Worm (Caenorhabditis elegans): ENCODE data around the gene bgnt-1.2.

bgnt-1.2 gene

ce11 chrV:2068728-2069443 lies 49.6 kb downstream of the bgnt-1.2 start:
- TF ChIP-seq peb-1 (tag; optimal IDR thresholded peaks at IDR 0.05), result no peak
- TF ChIP-seq nhr-6 (tag; optimal IDR thresholded peaks at IDR 0.05), result no peak
- no peak for TF ChIP-seq nhr-12 (tag; optimal IDR thresholded peaks at IDR 0.05)
- TF ChIP-seq aly-2 (tag; optimal IDR thresholded peaks at IDR 0.05), result no peak
- no peak for TF ChIP-seq unc-62 (GFP tag; optimal IDR thresholded peaks at IDR 0.05)
- TF ChIP-seq mdl-1 (tag; optimal IDR thresholded peaks at IDR 0.05), result no peak
- no peak for TF ChIP-seq snpc-4 (tag; optimal IDR thresholded peaks at IDR 0.05)
- TF ChIP-seq C34F6.9 (tag; optimal IDR thresholded peaks at IDR 0.05), result no peak
- no peak for TF ChIP-seq nhr-129 (tag; optimal IDR thresholded peaks at IDR 0.05)
- no peak for TF ChIP-seq fos-1 (tag; optimal IDR thresholded peaks at IDR 0.05)
- TF ChIP-seq nhr-237 (tag; optimal IDR thresholded peaks at IDR 0.05), result no peak
- no peak for TF ChIP-seq elt-1 (tag; optimal IDR thresholded peaks at IDR 0.05)
- TF ChIP-seq ceh-16 (tag; optimal IDR thresholded peaks at IDR 0.05), result no peak
- TF ChIP-seq egl-27 (tag; optimal IDR thresholded peaks at IDR 0.05), result no peak

ce11 chrV:2067985-2068499 lies 50.4 kb downstream of the bgnt-1.2 start, which contains the start of gene lbp-9:
Gene lbp-9 (plus strand): TSS chrV:2068449.
- peak; percentile 64 for TF ChIP-seq ztf-4 (tag; optimal IDR thresholded peaks at IDR 0.05)
- no peak for TF ChIP-seq nhr-237 (tag; optimal IDR thresholded peaks at IDR 0.05)
- peak; percentile 49 for TF ChIP-seq sma-9 (GFP tag; optimal IDR thresholded peaks at IDR 0.05)
- TF ChIP-seq sma-9 (tag; optimal IDR thresholded peaks at IDR 0.05), result no peak
- peak; percentile 26 for TF ChIP-seq gmeb-1 (tag; optimal IDR thresholded peaks at IDR 0.05)
- TF ChIP-seq unc-55 (GFP tag; optimal IDR thresholded peaks at IDR 0.05), result no peak
- TF ChIP-seq nhr-25 (tag; optimal IDR thresholded peaks at IDR 0.05), result peak; percentile 87
- no peak for TF ChIP-seq zag-1 (tag; optimal IDR thresholded peaks at IDR 0.05)
- no peak for TF ChIP-seq unc-62 (GFP tag; optimal IDR thresholded peaks at IDR 0.05)
- TF ChIP-seq sma-3 (GFP tag; optimal IDR thresholded peaks at IDR 0.05), result peak; percentile 72
- peak in 1 of 2 experiments; percentile 59 for TF ChIP-seq lsy-2 (tag; optimal IDR thresholded peaks at IDR 0.05)
- TF ChIP-seq mdl-1 (tag; optimal IDR thresholded peaks at IDR 0.05), result peak in 1 of 2 experiments; percentile 53
- TF ChIP-seq elt-1 (tag; optimal IDR thresholded peaks at IDR 0.05), result no peak
- TF ChIP-seq C34F6.9 (tag; optimal IDR thresholded peaks at IDR 0.05), result peak; percentile 88
- TF ChIP-seq nhr-129 (tag; optimal IDR thresholded peaks at IDR 0.05), result peak; percentile 79
- TF ChIP-seq mab-5 (tag; optimal IDR thresholded peaks at IDR 0.05), result no peak
- no peak for TF ChIP-seq ZK546.5 (tag; optimal IDR thresholded peaks at IDR 0.05)
- TF ChIP-seq ztf-11 (tag; optimal IDR thresholded peaks at IDR 0.05), result no peak
- no peak for TF ChIP-seq alr-1 (tag; optimal IDR thresholded peaks at IDR 0.05)
- no peak for TF ChIP-seq snpc-4 (tag; optimal IDR thresholded peaks at IDR 0.05)
- TF ChIP-seq blmp-1 (tag; optimal IDR thresholded peaks at IDR 0.05; ENCODE audit: insufficient read depth), result peak; percentile 2
- TF ChIP-seq dmd-4 (tag; optimal IDR thresholded peaks at IDR 0.05), result no peak
- no peak for TF ChIP-seq lin-13 (GFP tag; optimal IDR thresholded peaks at IDR 0.05)
- TF ChIP-seq egl-27 (tag; optimal IDR thresholded peaks at IDR 0.05), result peak; percentile 20
- TF ChIP-seq sem-4 (tag; optimal IDR thresholded peaks at IDR 0.05), result peak; percentile 1
- no peak for TF ChIP-seq nhr-23 (tag; optimal IDR thresholded peaks at IDR 0.05)
- no peak for TF ChIP-seq nhr-11 (tag; optimal IDR thresholded peaks at IDR 0.05)
- no peak for TF ChIP-seq nhr-77 (tag; optimal IDR thresholded peaks at IDR 0.05)
- TF ChIP-seq fos-1 (tag; optimal IDR thresholded peaks at IDR 0.05), result peak; percentile 34
- TF ChIP-seq ama-1 (optimal IDR thresholded peaks at IDR 0.05), result no peak
- peak; percentile 25 for TF ChIP-seq F13H6.1 (tag; optimal IDR thresholded peaks at IDR 0.05)
- TF ChIP-seq nhr-12 (tag; optimal IDR thresholded peaks at IDR 0.05), result no peak
- TF ChIP-seq peb-1 (tag; optimal IDR thresholded peaks at IDR 0.05), result no peak
- no peak for TF ChIP-seq R02D3.7 (tag; optimal IDR thresholded peaks at IDR 0.05)
- TF ChIP-seq crh-2 (tag; optimal IDR thresholded peaks at IDR 0.05), result peak; percentile 83

- TF ChIP-seq C34F6.9 (tag; optimal IDR thresholded peaks at IDR 0.05), result no peak
- TF ChIP-seq lsy-2 (tag; optimal IDR thresholded peaks at IDR 0.05), result peak in 1 of 2 experiments; percentile 1
- TF ChIP-seq alr-1 (tag; optimal IDR thresholded peaks at IDR 0.05), result no peak
- TF ChIP-seq nhr-11 (tag; optimal IDR thresholded peaks at IDR 0.05), result no peak
Measured at ce11 chrV:2067419-2067818, 51.1 kb downstream of the bgnt-1.2 start.
